Worm (Caenorhabditis elegans) whole organism, mixed stage, embryonic: ENCODE measurements around the gene Y43F8B.3.

Experiments
- blmp-1 ChIP-seq: fragments of 150-350 bp; optimal IDR thresholded peaks from 2 replicates; lab custom pipeline; 2014; ENCODE audit warnings: missing biosample characterization, missing genetic modification characterization
- elt-3 ChIP-seq: fragments of 150-350 bp; optimal IDR thresholded peaks from 2 replicates; lab custom pipeline; 2014; ENCODE audit warnings: missing biosample characterization, missing genetic modification characterization
- flh-1 ChIP-seq: fragments of 200-800 bp; sonication (Bioruptor generic); optimal IDR thresholded peaks from 2 replicates; lab custom pipeline; 2018; ENCODE audit warnings: mild to moderate bottlenecking, missing genetic modification characterization, moderate library complexity, missing compliant biosample characterization
- hlh-1 ChIP-seq: fragments of 150-350 bp; optimal IDR thresholded peaks from 2 replicates; lab custom pipeline; 2014; ENCODE audit warnings: missing biosample characterization, missing genetic modification reagents, missing genetic modification characterization
- lin-32 ChIP-seq: fragments of 200-800 bp; sonication (Bioruptor generic); optimal IDR thresholded peaks from 2 replicates; lab custom pipeline; 2018; ENCODE audit warnings: mild to moderate bottlenecking, missing genetic modification characterization, missing compliant biosample characterization
- lsy-2 ChIP-seq: fragments of 150-350 bp; optimal IDR thresholded peaks from 2 replicates; lab custom pipeline; 2014; ENCODE audit warnings: missing biosample characterization, missing genetic modification characterization
- nhr-2 ChIP-seq: fragments of 150-350 bp; optimal IDR thresholded peaks from 2 replicates; lab custom pipeline; 2014; ENCODE audit warnings: missing biosample characterization, missing genetic modification characterization
- nhr-237 ChIP-seq: fragments of 150-350 bp; optimal IDR thresholded peaks from 2 replicates; lab custom pipeline; 2014; ENCODE audit warnings: missing biosample characterization, missing genetic modification characterization
- nhr-28 ChIP-seq: fragments of 150-350 bp; optimal IDR thresholded peaks from 2 replicates; lab custom pipeline; 2014; ENCODE audit warnings: missing biosample characterization, missing genetic modification characterization
- pha-4 ChIP-seq: fragments of 150-350 bp; optimal IDR thresholded peaks from 2 replicates; lab custom pipeline; 2018; ENCODE audit warnings: missing biosample characterization, missing genetic modification reagents, missing genetic modification characterization
- snpc-4 ChIP-seq: fragments of 150-350 bp; optimal IDR thresholded peaks from 2 replicates; lab custom pipeline; 2014; ENCODE audit warnings: missing biosample characterization, missing genetic modification characterization
- sptf-1 ChIP-seq: sonication (generic microtip); optimal IDR thresholded peaks from 2 replicates; lab custom pipeline; 2017; ENCODE audit warnings: mild to moderate bottlenecking, missing genetic modification characterization, moderate library complexity, missing compliant biosample characterization
- unc-39 ChIP-seq: fragments of 150-350 bp; optimal IDR thresholded peaks from 2 replicates; lab custom pipeline; 2014; ENCODE audit warnings: missing biosample characterization, missing genetic modification characterization
- zip-8 ChIP-seq: fragments of 150-350 bp; optimal IDR thresholded peaks from 2 replicates; lab custom pipeline; 2014; ENCODE audit warnings: missing biosample characterization, missing genetic modification characterization
- ztf-11 ChIP-seq: fragments of 150-350 bp; optimal IDR thresholded peaks from 2 replicates; lab custom pipeline; 2014; ENCODE audit warnings: missing biosample characterization, missing genetic modification characterization

Y43F8B.3 gene

DNA sequence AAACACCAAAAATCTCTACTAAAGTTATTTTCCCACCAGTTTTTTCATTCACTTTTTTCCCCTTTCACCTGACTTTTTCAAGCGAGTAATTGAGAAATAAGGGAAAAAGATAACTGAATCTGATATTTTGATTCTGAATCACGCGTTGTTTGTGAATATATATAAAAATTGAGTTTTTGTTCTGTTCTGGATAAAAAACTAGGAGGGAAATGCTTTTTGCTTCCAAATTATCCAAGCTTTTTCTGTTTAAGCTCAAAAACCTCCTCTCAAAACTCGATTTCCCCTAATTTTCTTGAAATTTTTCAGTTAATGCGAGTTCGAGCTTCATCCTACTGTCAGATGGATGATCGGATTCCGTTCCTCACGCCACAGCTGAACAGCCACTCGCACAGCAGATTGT is 62.2 kb downstream of the Y43F8B.3 start, which contains the start of gene kcnl-1:
kcnl-1 (plus strand) TSS at position 301 of the 400 bp plus-strand sequence.
- TF ChIP-seq blmp-1: no peak
- TF ChIP-seq ztf-11 (tag; lab: Kevin White, UChicago): no peak
- TF ChIP-seq sptf-1 (tag; lab: Kevin White, UChicago): no peak
- no peak for TF ChIP-seq hlh-1 (tag; lab: Kevin White, UChicago)
- no peak for TF ChIP-seq zip-8 (tag; lab: Kevin White, UChicago)
- TF ChIP-seq flh-1: no peak
- no peak for TF ChIP-seq unc-39 (tag; lab: Kevin White, UChicago)
- no peak for TF ChIP-seq nhr-237 (tag; lab: Kevin White, UChicago)
- TF ChIP-seq lin-32: no peak
- no peak for TF ChIP-seq nhr-28
- TF ChIP-seq snpc-4 (tag; lab: Kevin White, UChicago): no peak
- TF ChIP-seq pha-4: no peak
- TF ChIP-seq nhr-2 (tag; lab: Kevin White, UChicago): no peak
- TF ChIP-seq elt-3 (tag; lab: Kevin White, UChicago): no peak
- TF ChIP-seq lsy-2 (tag; lab: Kevin White, UChicago): no peak
